Worm (Caenorhabditis elegans): ENCODE results near the gene str-158.

DNA sequence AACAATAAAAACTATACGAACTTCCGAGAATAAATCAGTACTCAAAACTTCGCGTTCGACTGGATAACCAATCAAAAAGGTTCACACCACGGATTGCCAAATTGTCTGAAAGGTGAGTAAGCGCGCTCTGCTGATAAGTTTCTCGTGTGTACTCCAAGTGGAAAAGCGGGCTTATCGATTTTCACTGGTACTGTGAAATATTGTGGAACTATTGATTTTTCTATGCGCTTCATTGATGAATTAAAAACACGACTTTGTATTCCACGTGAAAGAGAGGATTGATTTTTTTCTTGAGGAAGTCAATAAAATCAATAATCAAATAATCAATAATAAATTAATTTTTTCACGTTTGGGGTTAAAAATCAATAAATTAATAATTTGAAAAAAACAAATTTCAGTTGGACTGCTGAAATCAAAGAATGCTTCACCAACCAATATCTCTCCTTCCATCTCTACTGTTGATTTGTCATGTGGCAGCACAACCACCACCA lies 12.2 kb upstream of the str-158 start, which contains the start of gene T08B6.4:
- TF ChIP-seq unc-55 (GFP tag; optimal IDR thresholded peaks at IDR 0.05), result no peak
- no peak for TF ChIP-seq tbx-7 (tag; optimal IDR thresholded peaks at IDR 0.05)
- TF ChIP-seq elt-2 (tag; optimal IDR thresholded peaks at IDR 0.05), result no peak
- no peak for TF ChIP-seq tbx-2 (tag; optimal IDR thresholded peaks at IDR 0.05)
- TF ChIP-seq ama-1 (optimal IDR thresholded peaks at IDR 0.05), result no peak
- TF ChIP-seq gmeb-2 (tag; optimal IDR thresholded peaks at IDR 0.05), result no peak
- no peak for TF ChIP-seq nfya-1 (tag; optimal IDR thresholded peaks at IDR 0.05)
- no peak for TF ChIP-seq hlh-15 (tag; optimal IDR thresholded peaks at IDR 0.05)
- TF ChIP-seq mec-3 (tag; optimal IDR thresholded peaks at IDR 0.05; ENCODE audit: borderline replicate concordance), result no peak

Measured in whole organism, late embryonic.